Worm (Caenorhabditis elegans) whole organism, L1 larva: Measurements from ENCODE around the gene T05B4.12.

Experiments used
- F16B12.6 ChIP-seq: fragments of 150-350 bp; optimal IDR thresholded peaks from 2 replicates; lab custom pipeline; 2014; ENCODE audit warnings: missing biosample characterization, missing genetic modification characterization
- blmp-1 ChIP-seq: fragments of 150-350 bp; optimal IDR thresholded peaks from 2 replicates; lab custom pipeline; 2014; ENCODE audit warnings: missing biosample characterization, missing genetic modification characterization
- ceh-90 ChIP-seq: sonication (generic microtip); optimal IDR thresholded peaks from 2 replicates; lab custom pipeline; 2016; ENCODE audit warnings: missing genetic modification characterization, missing compliant biosample characterization
- dpl-1 ChIP-seq, 3 experiments: fragments of 150-350 bp in 2 of 3; sonication (generic microtip) in 1 of 3; optimal IDR thresholded peaks; 2 replicates each; lab custom pipeline; 2014 to 2017; ENCODE audit warnings: missing biosample characterization in 3 of 3, missing genetic modification characterization in 3 of 3, missing genetic modification reagents in 3 of 3
- efl-1 ChIP-seq, 4 experiments: fragments of 150-350 bp; optimal IDR thresholded peaks in 3 of 4; peaks in 1 of 4; 1 replicate in 1 of 4; 2 replicates in 3 of 4; lab custom pipeline; 2014; ENCODE audit warnings: missing biosample characterization in 2 of 4, missing genetic modification characterization in 2 of 4, missing genetic modification reagents in 2 of 4
- egl-13 ChIP-seq: sonication (generic microtip); optimal IDR thresholded peaks from 2 replicates; lab custom pipeline; 2016; ENCODE audit warnings: missing genotype, missing genetic modification reagents, missing genetic modification characterization, missing compliant biosample characterization
- egl-27 ChIP-seq, 2 experiments: fragments of 150-350 bp in 1 of 2; sonication (generic microtip); optimal IDR thresholded peaks; 3 replicates each; lab custom pipeline; 2017 to 2018; ENCODE audit warnings: missing biosample characterization in 2 of 2, missing genetic modification characterization in 2 of 2, missing genetic modification reagents in 2 of 2
- fkh-4 ChIP-seq: sonication (generic microtip); optimal IDR thresholded peaks from 2 replicates; lab custom pipeline; 2016; ENCODE audit warnings: missing compliant biosample characterization, missing genetic modification characterization, borderline replicate concordance
- fos-1 ChIP-seq: fragments of 150-350 bp; optimal IDR thresholded peaks from 2 replicates; lab custom pipeline; 2014; ENCODE audit warnings: missing biosample characterization, missing genetic modification characterization
- grh-1 ChIP-seq: fragments of 200-800 bp; sonication (Bioruptor generic); IDR thresholded peaks from 2 replicates; pipeline ENCODE4 v1.3.6; 2022; ENCODE audit warnings: missing genetic modification reagents, missing genetic modification characterization, missing compliant biosample characterization
- hlh-17 ChIP-seq: fragments of 200-800 bp; sonication (Bioruptor generic); optimal IDR thresholded peaks from 2 replicates; lab custom pipeline; 2018; ENCODE audit warnings: missing genetic modification characterization, mild to moderate bottlenecking, missing compliant biosample characterization, moderate library complexity, borderline replicate concordance
- hlh-4 ChIP-seq: sonication (generic microtip); optimal IDR thresholded peaks from 2 replicates; lab custom pipeline; 2016; ENCODE audit warnings: mild to moderate bottlenecking, missing genetic modification characterization, missing compliant biosample characterization
- irx-1 ChIP-seq: sonication (generic microtip); optimal IDR thresholded peaks from 2 replicates; lab custom pipeline; 2016; ENCODE audit warnings: missing genetic modification characterization, missing compliant biosample characterization
- jun-1 ChIP-seq: fragments of 150-350 bp; optimal IDR thresholded peaks from 2 replicates; lab custom pipeline; 2014; ENCODE audit warnings: missing biosample characterization, missing genetic modification reagents, missing genetic modification characterization
- lin-13 ChIP-seq: fragments of 150-350 bp; optimal IDR thresholded peaks from 2 replicates; lab custom pipeline; 2014; ENCODE audit warnings: missing biosample characterization, missing genetic modification reagents, missing genetic modification characterization
- lin-14 ChIP-seq: fragments of 200-800 bp; sonication (Bioruptor generic); optimal IDR thresholded peaks from 2 replicates; lab custom pipeline; 2018; ENCODE audit warnings: mild to moderate bottlenecking, missing genetic modification characterization, moderate library complexity, missing compliant biosample characterization
- lin-15B ChIP-seq: fragments of 150-350 bp; sonication (generic microtip); optimal IDR thresholded peaks from 3 replicates; lab custom pipeline; 2014; ENCODE audit warnings: missing biosample characterization, missing genetic modification characterization
- lin-35 ChIP-seq, 2 experiments: fragments of 150-350 bp; optimal IDR thresholded peaks; 2 replicates each; lab custom pipeline; 2014; ENCODE audit warnings: missing biosample characterization in 2 of 2, missing genetic modification characterization in 2 of 2, missing genetic modification reagents in 2 of 2
- lin-39 ChIP-seq: fragments of 150-350 bp; optimal IDR thresholded peaks from 2 replicates; lab custom pipeline; 2014; ENCODE audit warnings: missing biosample characterization, missing genetic modification reagents, missing genetic modification characterization
- lir-3 ChIP-seq: sonication (generic microtip); optimal IDR thresholded peaks from 2 replicates; lab custom pipeline; 2016; ENCODE audit warnings: mild to moderate bottlenecking, missing genetic modification characterization, moderate library complexity, missing compliant biosample characterization; ENCODE audit not compliant: poor library complexity
- lsy-2 ChIP-seq, 2 experiments: fragments of 150-350 bp; optimal IDR thresholded peaks; 2 replicates each; lab custom pipeline; 2014; ENCODE audit warnings: missing biosample characterization in 2 of 2, missing genetic modification characterization in 2 of 2
- mab-9 ChIP-seq: fragments of 200-800 bp; sonication (Bioruptor generic); IDR thresholded peaks from 2 replicates; pipeline ENCODE4 v1.3.6; 2022; ENCODE audit warnings: missing genetic modification reagents, missing genetic modification characterization, missing compliant biosample characterization
- nhr-12 ChIP-seq: sonication (generic microtip); optimal IDR thresholded peaks from 2 replicates; lab custom pipeline; 2017; ENCODE audit warnings: missing biosample characterization, missing genetic modification characterization
- nhr-19 ChIP-seq: fragments of 200-800 bp; sonication (Bioruptor generic); conservative IDR thresholded peaks from 2 replicates; pipeline ENCODE4 v1.3.6; 2022; ENCODE audit warnings: missing genetic modification characterization, missing compliant biosample characterization
- nhr-237 ChIP-seq: fragments of 150-350 bp; optimal IDR thresholded peaks from 2 replicates; lab custom pipeline; 2014; ENCODE audit warnings: missing biosample characterization, missing genetic modification characterization
- nhr-47 ChIP-seq: sonication (generic microtip); optimal IDR thresholded peaks from 2 replicates; lab custom pipeline; 2016; ENCODE audit warnings: mild to moderate bottlenecking, missing genetic modification characterization, moderate library complexity, missing compliant biosample characterization
- nhr-71 ChIP-seq: sonication (generic microtip); optimal IDR thresholded peaks from 2 replicates; lab custom pipeline; 2016; ENCODE audit warnings: mild to moderate bottlenecking, missing genetic modification characterization, moderate library complexity, missing compliant biosample characterization
- nhr-90 ChIP-seq: sonication (generic microtip); optimal IDR thresholded peaks from 2 replicates; lab custom pipeline; 2016; ENCODE audit warnings: mild to moderate bottlenecking, missing genetic modification characterization, missing compliant biosample characterization; ENCODE audit not compliant: poor library complexity
- pag-3 ChIP-seq: sonication (generic microtip); optimal IDR thresholded peaks from 2 replicates; lab custom pipeline; 2017; ENCODE audit warnings: missing genetic modification characterization, mild to moderate bottlenecking, missing compliant biosample characterization, antibody characterized with exemption, borderline replicate concordance; ENCODE audit not compliant: insufficient read depth
- pax-3 ChIP-seq: fragments of 200-800 bp; sonication (Bioruptor generic); optimal IDR thresholded peaks from 2 replicates; lab custom pipeline; 2018; ENCODE audit warnings: mild to moderate bottlenecking, missing genetic modification characterization, moderate library complexity, missing compliant biosample characterization
- pqm-1 ChIP-seq: sonication (generic microtip); optimal IDR thresholded peaks from 3 replicates; lab custom pipeline; 2017; ENCODE audit warnings: missing biosample characterization, missing genetic modification characterization
- sptf-1 ChIP-seq: fragments of 150-350 bp; optimal IDR thresholded peaks from 2 replicates; lab custom pipeline; 2014; ENCODE audit warnings: missing biosample characterization, missing genetic modification characterization
- unc-130 ChIP-seq: fragments of 150-350 bp; optimal IDR thresholded peaks from 2 replicates; lab custom pipeline; 2017; ENCODE audit warnings: missing biosample characterization, missing genetic modification characterization, inconsistent platforms
- unc-86 ChIP-seq: sonication (generic microtip); optimal IDR thresholded peaks from 2 replicates; lab custom pipeline; 2016; ENCODE audit warnings: missing genetic modification characterization, missing compliant biosample characterization
- unc-98 ChIP-seq: fragments of 200-800 bp; sonication (Bioruptor generic); IDR thresholded peaks from 2 replicates; pipeline ENCODE4 v1.3.6; 2022; ENCODE audit warnings: missing genetic modification characterization, missing compliant biosample characterization
- ztf-11 ChIP-seq, 2 experiments: sonication (generic microtip); optimal IDR thresholded peaks; 2 replicates each; lab custom pipeline; 2016 to 2017; ENCODE audit warnings: missing genetic modification characterization in 2 of 2, missing biosample characterization in 1 of 2, missing compliant biosample characterization in 1 of 2

The T05B4.12 gene

DNA sequence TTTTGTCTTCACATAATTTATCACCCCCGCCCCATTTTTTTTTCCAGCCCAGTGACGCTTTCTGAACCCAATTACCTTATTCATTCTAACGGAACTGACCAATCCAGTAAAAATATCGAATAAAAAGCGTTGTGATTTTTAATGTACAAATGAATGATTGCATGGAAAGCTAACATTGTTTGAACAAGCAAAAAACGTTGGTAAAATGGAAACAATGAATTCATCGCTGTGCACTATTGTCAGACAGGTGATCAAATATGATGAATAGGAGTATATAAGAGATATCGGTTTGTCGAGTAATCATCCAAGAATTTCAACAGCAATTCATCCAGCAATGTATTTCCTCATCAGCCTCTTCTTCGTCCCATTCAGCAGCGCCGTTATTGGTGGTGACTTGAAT, 3.8 kb upstream of the T05B4.12 start, which contains the start of gene phat-4:
TSS of gene phat-4 (plus strand) at position 301 of the 400 bp plus-strand sequence.
- TF ChIP-seq nhr-19: no peak
- no peak for TF ChIP-seq unc-98 (GFP tag; lab: Robert Waterston, UW)
- TF ChIP-seq nhr-90 (tag; lab: Kevin White, UChicago): no peak
- no peak for TF ChIP-seq F16B12.6 (tag; lab: Kevin White, UChicago)
- no peak for TF ChIP-seq hlh-17
- no peak for TF ChIP-seq nhr-237 (tag; lab: Kevin White, UChicago)
- TF ChIP-seq lir-3 (tag; lab: Kevin White, UChicago): no peak
- no peak for TF ChIP-seq fkh-4
- no peak for TF ChIP-seq nhr-47 (tag; lab: Kevin White, UChicago)
- TF ChIP-seq unc-86 (tag; lab: Kevin White, UChicago): no peak
- TF ChIP-seq lin-15B: no peak
- no peak for TF ChIP-seq egl-27 (tag; optimal IDR thresholded peaks at IDR 0.05; lab: Kevin White, UChicago)
- TF ChIP-seq unc-130 (tag; lab: Kevin White, UChicago): no peak
- TF ChIP-seq blmp-1 (tag; lab: Kevin White, UChicago): no peak
- TF ChIP-seq grh-1 (GFP tag; lab: Robert Waterston, UW): no peak

DNA sequence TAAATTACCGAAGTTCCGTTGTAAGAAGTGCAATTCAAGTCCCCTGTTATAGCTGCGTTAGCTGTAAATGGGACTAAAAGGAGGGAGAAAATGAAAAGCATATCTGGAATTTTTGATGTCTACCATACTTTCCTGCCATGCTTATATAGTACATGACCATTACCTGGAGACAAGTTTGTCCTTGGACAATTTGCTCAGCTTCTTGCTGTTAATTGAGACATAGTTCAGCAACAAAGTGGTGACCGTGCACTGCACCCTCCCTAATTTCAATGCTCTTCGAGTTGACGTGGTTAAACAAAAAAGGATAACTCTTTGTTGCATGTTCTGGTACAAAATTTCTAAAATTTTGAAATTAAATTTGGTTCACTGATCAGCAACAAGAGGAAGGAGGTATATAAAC, 1.6 kb upstream of the T05B4.12 start, which contains the start of gene T05B4.13:
TSS of gene T05B4.13 (minus strand) at position 101 of the 400 bp plus-strand sequence.
- TF ChIP-seq blmp-1 (tag; lab: Kevin White, UChicago): no peak
- no peak for TF ChIP-seq pax-3 (tag; lab: Kevin White, UChicago)

DNA sequence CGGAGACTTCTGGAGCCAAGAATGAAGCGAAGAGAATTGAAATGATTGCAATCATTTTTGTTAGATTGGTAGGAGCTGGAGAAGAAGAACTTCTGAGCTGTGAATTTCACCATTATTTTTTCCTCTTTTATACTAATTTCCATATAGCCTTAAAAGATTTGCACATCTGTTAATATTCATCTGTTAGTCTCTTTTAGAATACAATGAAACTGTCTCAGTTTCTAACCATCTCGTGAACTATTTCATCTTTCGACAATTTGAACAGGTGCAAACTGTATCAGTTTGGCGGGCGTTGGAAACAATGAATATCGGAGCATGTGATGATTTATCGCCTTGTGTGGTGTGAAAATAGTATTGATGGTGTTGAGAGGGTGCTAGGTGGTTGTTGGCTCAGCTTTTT, 3.4 kb downstream of the T05B4.12 start, which contains the start of gene phat-5:
TSS of gene phat-5 (minus strand) at position 101 of the 400 bp plus-strand sequence.
- TF ChIP-seq unc-98 (GFP tag; lab: Robert Waterston, UW): no peak
- no peak for TF ChIP-seq irx-1

DNA sequence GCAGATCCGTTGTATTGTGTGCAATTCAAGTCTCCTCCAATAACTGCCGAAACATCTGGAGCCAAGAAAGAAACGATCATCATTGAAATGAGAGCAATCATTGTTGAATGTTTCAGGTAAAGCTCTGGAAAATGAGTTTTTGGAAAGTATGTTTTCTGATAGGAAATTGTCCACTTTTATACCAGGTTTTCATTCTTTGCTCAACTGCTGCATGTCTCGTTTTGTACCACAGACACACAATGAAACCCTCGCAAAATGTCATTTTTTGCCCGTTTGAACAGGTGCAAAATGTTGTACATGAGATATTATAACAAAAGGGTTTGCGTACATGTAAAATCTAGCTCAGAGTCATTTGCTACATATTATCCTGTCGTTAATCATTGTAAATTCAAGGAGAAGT, 5.2 kb downstream of the T05B4.12 start, which contains the start of gene T05B4.10:
TSS of gene T05B4.10 (minus strand) at position 101 of the 400 bp plus-strand sequence.
- no peak for TF ChIP-seq nhr-71 (tag; lab: Kevin White, UChicago)
- TF ChIP-seq lin-14 (GFP tag; lab: Kevin White, UChicago): no peak
- no peak for TF ChIP-seq lin-35 (GFP tag; optimal IDR thresholded peaks at IDR 0.05; lab: Kevin White, UChicago)
- no peak for TF ChIP-seq egl-13 (tag; lab: Kevin White, UChicago)
- TF ChIP-seq hlh-4 (tag; lab: Kevin White, UChicago): no peak
- TF ChIP-seq nhr-12 (tag; lab: Kevin White, UChicago): no peak
- no peak for TF ChIP-seq lin-39
- TF ChIP-seq pqm-1: no peak
- TF ChIP-seq mab-9 (GFP tag; lab: Robert Waterston, UW): no peak
- TF ChIP-seq pag-3 (tag; lab: Kevin White, UChicago): no peak
- TF ChIP-seq efl-1 (optimal IDR thresholded peaks at IDR 0.05; lab: Kevin White, UChicago): no peak
- no peak for TF ChIP-seq efl-1 (GFP tag; optimal IDR thresholded peaks at IDR 0.05 in 1 of 2; lab: Kevin White, UChicago)
- TF ChIP-seq lin-13: no peak
- no peak for TF ChIP-seq fos-1 (tag; lab: Kevin White, UChicago)
- no peak for TF ChIP-seq ztf-11 (tag; optimal IDR thresholded peaks at IDR 0.05; lab: Kevin White, UChicago)
- TF ChIP-seq ceh-90 (tag; lab: Kevin White, UChicago): no peak
- no peak for TF ChIP-seq unc-86 (tag; lab: Kevin White, UChicago)
- no peak for TF ChIP-seq sptf-1 (tag; lab: Kevin White, UChicago)
- no peak for TF ChIP-seq dpl-1 (GFP tag; optimal IDR thresholded peaks at IDR 0.05; lab: Kevin White, UChicago)
- TF ChIP-seq lsy-2 (tag; optimal IDR thresholded peaks at IDR 0.05; lab: Kevin White, UChicago): no peak
- no peak for TF ChIP-seq jun-1 (tag; lab: Kevin White, UChicago)
- TF ChIP-seq, all 84 proteins: peak for 0
